Fruit fly (Drosophila melanogaster) whole organism: ENCODE data around the gene mtTFB2.

ENCODE experiments used
- EcR ChIP-seq, 2 experiments: fragments of >200 bp; optimal IDR thresholded peaks; 2 replicates each; lab custom pipeline; 2017; ENCODE audit warnings: missing biosample characterization in 2 of 2, missing genetic modification characterization in 2 of 2, missing genetic modification reagents in 2 of 2
- usp ChIP-seq: fragments of >200 bp; optimal IDR thresholded peaks from 2 replicates; lab custom pipeline; 2017; ENCODE audit warnings: missing biosample characterization, missing genetic modification characterization, mixed read lengths

DNA sequence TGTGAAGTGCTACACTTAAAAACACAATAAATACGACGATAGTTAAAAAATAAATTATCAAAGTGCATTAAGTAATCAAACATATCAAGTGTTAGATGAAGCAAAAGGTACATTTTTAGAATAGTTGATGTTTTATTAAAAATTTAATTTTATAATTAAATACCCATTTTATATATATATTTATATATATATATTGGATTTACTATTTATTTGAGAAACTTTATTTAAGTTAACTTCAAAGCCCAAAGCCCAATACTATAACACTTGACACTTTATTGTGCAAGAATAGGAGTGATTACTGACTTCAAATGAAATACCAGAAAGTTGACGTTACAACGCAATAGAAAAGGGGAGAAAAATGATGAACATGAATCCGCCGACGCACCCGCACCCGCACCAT, 25.4 kb downstream of the mtTFB2 start, which contains the start of gene nerfin-2:
- TF ChIP-seq usp (GFP tag; lab: Kevin White, UChicago) (no peak), EcR (GFP tag; optimal IDR thresholded peaks at IDR 0.05; lab: Kevin White, UChicago) (no peak)
